Fruit fly (Drosophila melanogaster): ENCODE results near the gene ppk7.

The ppk7 gene

dm6 chr2L:6339010-6339897 is 14.9 kb downstream of the ppk7 start (continued):
- TF ChIP-seq jim (GFP tag; optimal IDR thresholded peaks at IDR 0.05) = no peak
- TF ChIP-seq h (GFP tag; optimal IDR thresholded peaks at IDR 0.05) = peak; percentile 32
- no peak for TF ChIP-seq psq (GFP tag; optimal IDR thresholded peaks at IDR 0.05)
- TF ChIP-seq Sp1 (GFP tag; optimal IDR thresholded peaks at IDR 0.05) = no peak
- TF ChIP-seq ey (GFP tag; optimal IDR thresholded peaks at IDR 0.05) = peak; percentile 50
- TF ChIP-seq GATAd (GFP tag; optimal IDR thresholded peaks at IDR 0.05) = no peak
- TF ChIP-seq Rel (GFP tag; optimal IDR thresholded peaks at IDR 0.05) = no peak
- TF ChIP-seq Rel (tag; optimal IDR thresholded peaks at IDR 0.05) = no peak
- peak; percentile 55 for TF ChIP-seq br (GFP tag; optimal IDR thresholded peaks at IDR 0.05)
- TF ChIP-seq tai (GFP tag; optimal IDR thresholded peaks at IDR 0.05) = no peak
- TF ChIP-seq foxo (GFP tag; optimal IDR thresholded peaks at IDR 0.05) = peak in 1 of 2 experiments; percentile 43

- TF ChIP-seq psq (GFP tag; optimal IDR thresholded peaks at IDR 0.05) (no peak), brk (GFP tag; optimal IDR thresholded peaks at IDR 0.05) (no peak), Jra (GFP tag; optimal IDR thresholded peaks at IDR 0.05) (no peak), lola (GFP tag; optimal IDR thresholded peaks at IDR 0.05) (no peak), dmrt93B (GFP tag; optimal IDR thresholded peaks at IDR 0.05) (no peak), tai (GFP tag; optimal IDR thresholded peaks at IDR 0.05) (no peak), pan (optimal IDR thresholded peaks at IDR 0.05) (no peak), OdsH (GFP tag; optimal IDR thresholded peaks at IDR 0.05) (no peak), HLH106 (tag; optimal IDR thresholded peaks at IDR 0.05) (no peak), sage (GFP tag; optimal IDR thresholded peaks at IDR 0.05) (peak; percentile 16), dl (GFP tag; optimal IDR thresholded peaks at IDR 0.05; ENCODE audit: insufficient read depth in 1 of 2, partially characterized antibody in 2 of 2) (no peak), usp (GFP tag; optimal IDR thresholded peaks at IDR 0.05) (no peak), Rel (GFP tag; optimal IDR thresholded peaks at IDR 0.05) (no peak), Rel (tag; optimal IDR thresholded peaks at IDR 0.05) (peak; percentile 26), Dif (GFP tag; optimal IDR thresholded peaks at IDR 0.05; ENCODE audit: partially characterized antibody) (no peak), Myc (optimal IDR thresholded peaks at IDR 0.05) (no peak), Abd-B (GFP tag; optimal IDR thresholded peaks at IDR 0.05) (no peak), jim (GFP tag; optimal IDR thresholded peaks at IDR 0.05) (no peak), GATAd (GFP tag; optimal IDR thresholded peaks at IDR 0.05) (no peak), woc (GFP tag; optimal IDR thresholded peaks at IDR 0.05) (no peak), CG9705 (GFP tag; optimal IDR thresholded peaks at IDR 0.05) (no peak), foxo (GFP tag; optimal IDR thresholded peaks at IDR 0.05) (no peak), N (GFP tag; optimal IDR thresholded peaks at IDR 0.05) (no peak), dsf (GFP tag; optimal IDR thresholded peaks at IDR 0.05; ENCODE audit: borderline replicate concordance) (no peak), CG32264 (GFP tag; optimal IDR thresholded peaks at IDR 0.05) (no peak), Hr78 (GFP tag; optimal IDR thresholded peaks at IDR 0.05) (no peak), CrebA (GFP tag; optimal IDR thresholded peaks at IDR 0.05; ENCODE audit: borderline replicate concordance) (no peak), rgr (GFP tag; optimal IDR thresholded peaks at IDR 0.05) (no peak), ey (GFP tag; optimal IDR thresholded peaks at IDR 0.05) (peak; percentile 17), Sp1 (GFP tag; optimal IDR thresholded peaks at IDR 0.05) (peak; percentile 9), Mio (GFP tag; optimal IDR thresholded peaks at IDR 0.05) (no peak), br (GFP tag; optimal IDR thresholded peaks at IDR 0.05) (peak; percentile 44), fru (GFP tag; optimal IDR thresholded peaks at IDR 0.05) (peak; percentile 85), Hnf4 (GFP tag; optimal IDR thresholded peaks at IDR 0.05) (no peak), h (GFP tag; optimal IDR thresholded peaks at IDR 0.05) (peak; percentile 66), Hr83 (GFP tag; optimal IDR thresholded peaks at IDR 0.05; ENCODE audit: poor library complexity, severe bottlenecking) (peak; percentile 46), Vsx2 (GFP tag; optimal IDR thresholded peaks at IDR 0.05; ENCODE audit: partially characterized antibody) (no peak), Dfd (GFP tag; optimal IDR thresholded peaks at IDR 0.05) (no peak), sv (GFP tag; optimal IDR thresholded peaks at IDR 0.05) (peak; percentile 21)
Observed at dm6 chr2L:6338367-6338975, 15.7 kb downstream of the ppk7 start, which contains the start of the genes Pez and Cpr. Gene Pez, minus strand, starts transcription at chr2L:6338671. Gene Cpr, plus strand, starts transcription at chr2L:6338836.
